Worm (Caenorhabditis elegans): ENCODE results near the gene C49C3.9.

ce11 chrIV:17351586-17351985 lies 9.5 kb upstream of the C49C3.9 start, which contains the start of gene clec-199:
- no peak for TF ChIP-seq klf-2 (GFP tag; conservative IDR thresholded peaks at IDR 0.05)
- no peak for TF ChIP-seq ztf-29 (GFP tag; IDR thresholded peaks at IDR 0.05)
- no peak for TF ChIP-seq T22C8.4 (GFP tag; IDR thresholded peaks at IDR 0.05)
- no peak for TF ChIP-seq ztf-23 (GFP tag; IDR thresholded peaks at IDR 0.05)
- no peak for TF ChIP-seq med-1 (GFP tag; optimal IDR thresholded peaks at IDR 0.05; ENCODE audit: insufficient read depth)
- TF ChIP-seq tab-1 (GFP tag; IDR thresholded peaks at IDR 0.05): no peak
- TF ChIP-seq ref-1 (GFP tag; conservative IDR thresholded peaks at IDR 0.05): no peak
- TF ChIP-seq cog-1 (tag; optimal IDR thresholded peaks at IDR 0.05): no peak
- no peak for TF ChIP-seq flt-1 (GFP tag; IDR thresholded peaks at IDR 0.05)
